Fruit fly (Drosophila melanogaster) whole organism, wandering third instar larva: Measurements from ENCODE around the gene ifc.
A peak's percentile ranks its signal among the peaks of the same experiment; 100 is the strongest.

Source experiments
- Abd-B ChIP-seq: fragments of >200 bp; optimal IDR thresholded peaks from 2 replicates; lab custom pipeline; 2017; ENCODE audit warnings: missing biosample characterization, missing genetic modification characterization
- CG32264 ChIP-seq: fragments of 200-800 bp; sonication (Bioruptor generic); optimal IDR thresholded peaks from 2 replicates; lab custom pipeline; 2016; ENCODE audit warnings: missing biosample characterization, missing genetic modification characterization
- CG9705 ChIP-seq: fragments of 200-800 bp; sonication (Bioruptor generic); optimal IDR thresholded peaks from 2 replicates; lab custom pipeline; 2018; ENCODE audit warnings: missing biosample characterization, mild to moderate bottlenecking, missing genetic modification characterization
- CrebA ChIP-seq: fragments of 200-800 bp; sonication (Bioruptor generic); optimal IDR thresholded peaks from 2 replicates; lab custom pipeline; 2016; ENCODE audit warnings: missing biosample characterization, mild to moderate bottlenecking, missing genetic modification characterization, borderline replicate concordance
- Dif ChIP-seq: fragments of 200-275, 200-300 bp; sonication (Bioruptor generic); optimal IDR thresholded peaks from 2 replicates; lab custom pipeline; 2018; ENCODE audit warnings: missing biosample characterization, missing genetic modification characterization; ENCODE audit not compliant: partially characterized antibody
- HLH106 ChIP-seq: fragments of 200-800 bp; optimal IDR thresholded peaks from 3 replicates; lab custom pipeline; 2019; ENCODE audit warnings: missing biosample characterization, mild to moderate bottlenecking, missing genetic modification characterization, moderate library complexity
- Hnf4 ChIP-seq: fragments of 200-800 bp; sonication (Bioruptor generic); optimal IDR thresholded peaks from 2 replicates; lab custom pipeline; 2016; ENCODE audit warnings: missing biosample characterization, mild to moderate bottlenecking, missing genetic modification characterization
- Hr78 ChIP-seq: fragments of >200 bp; optimal IDR thresholded peaks from 2 replicates; lab custom pipeline; 2017; ENCODE audit warnings: missing biosample characterization, missing genetic modification characterization
- Hr83 ChIP-seq: fragments of 200-300 bp; sonication (Bioruptor generic); optimal IDR thresholded peaks from 2 replicates; lab custom pipeline; 2016; ENCODE audit warnings: missing biosample characterization, mild to moderate bottlenecking, missing genetic modification characterization, moderate library complexity; ENCODE audit not compliant: poor library complexity, severe bottlenecking
- Jra ChIP-seq: sonication (Bioruptor generic); optimal IDR thresholded peaks from 2 replicates; lab custom pipeline; 2016; ENCODE audit warnings: missing biosample characterization, missing genetic modification characterization
- Mio ChIP-seq: sonication (Bioruptor generic); optimal IDR thresholded peaks from 2 replicates; lab custom pipeline; 2016; ENCODE audit warnings: missing biosample characterization, missing genetic modification characterization
- Myc ChIP-seq: fragments of >200 bp; optimal IDR thresholded peaks from 2 replicates; lab custom pipeline; 2017
- N ChIP-seq: fragments of >200 bp; optimal IDR thresholded peaks from 2 replicates; lab custom pipeline; 2018; ENCODE audit warnings: missing biosample characterization, missing external identifiers, missing genetic modification characterization
- OdsH ChIP-seq: fragments of 200-800 bp; sonication (Bioruptor generic); optimal IDR thresholded peaks from 2 replicates; lab custom pipeline; 2016; ENCODE audit warnings: missing biosample characterization, mild to moderate bottlenecking, missing genetic modification characterization
- Rel ChIP-seq, 2 experiments: fragments of 200-800 bp; sonication (Bioruptor generic) in 1 of 2; optimal IDR thresholded peaks; 2 replicates in 1 of 2; 3 replicates in 1 of 2; lab custom pipeline; 2016 to 2019; ENCODE audit warnings: mild to moderate bottlenecking in 2 of 2, missing biosample characterization in 2 of 2, missing genetic modification characterization in 2 of 2, moderate library complexity in 1 of 2
- Sp1 ChIP-seq: fragments of 200-800 bp; sonication (Bioruptor generic); optimal IDR thresholded peaks from 3 replicates; lab custom pipeline; 2019; ENCODE audit warnings: missing biosample characterization, mild to moderate bottlenecking, missing genetic modification characterization, moderate library complexity
- Vsx2 ChIP-seq: fragments of 200-300, 225-300 bp; sonication (Bioruptor generic); optimal IDR thresholded peaks from 2 replicates; lab custom pipeline; 2018; ENCODE audit warnings: missing biosample characterization, missing genetic modification characterization; ENCODE audit not compliant: partially characterized antibody
- br ChIP-seq: fragments of 200-800 bp; sonication (Bioruptor generic); optimal IDR thresholded peaks from 2 replicates; lab custom pipeline; 2016; ENCODE audit warnings: missing biosample characterization, missing genetic modification characterization
- brk ChIP-seq: fragments of 200-800 bp; sonication (Bioruptor generic); optimal IDR thresholded peaks from 2 replicates; lab custom pipeline; 2016; ENCODE audit warnings: missing biosample characterization, mild to moderate bottlenecking, missing genetic modification characterization
- dl ChIP-seq, 2 experiments: fragments of 175-275, 200-275 bp in 1 of 2; fragments of 200-275 bp in 1 of 2; sonication (Bioruptor generic); optimal IDR thresholded peaks; lab custom pipeline; 2018; ENCODE audit warnings: mild to moderate bottlenecking in 2 of 2, missing biosample characterization in 2 of 2, missing genetic modification characterization in 2 of 2, moderate library complexity in 2 of 2; ENCODE audit not compliant: partially characterized antibody in 2 of 2, insufficient read depth in 1 of 2
- dmrt93B ChIP-seq: fragments of 200-800 bp; sonication (Bioruptor generic); optimal IDR thresholded peaks from 2 replicates; lab custom pipeline; 2018; ENCODE audit warnings: missing biosample characterization, mild to moderate bottlenecking, missing genetic modification characterization
- dsf ChIP-seq: sonication (Bioruptor generic); optimal IDR thresholded peaks from 2 replicates; lab custom pipeline; 2016; ENCODE audit warnings: missing biosample characterization, missing genetic modification characterization, borderline replicate concordance
- ey ChIP-seq: fragments of 200-800 bp; sonication (Bioruptor generic); optimal IDR thresholded peaks from 2 replicates; lab custom pipeline; 2016; ENCODE audit warnings: missing biosample characterization, missing genetic modification characterization
- foxo ChIP-seq, 2 experiments: fragments of 200-800 bp; sonication (Bioruptor generic); optimal IDR thresholded peaks; 2 replicates in 1 of 2; 3 replicates in 1 of 2; lab custom pipeline; 2016 to 2017; ENCODE audit warnings: missing biosample characterization in 2 of 2, missing genetic modification characterization in 2 of 2
- h ChIP-seq: fragments of 200-800 bp; sonication (Bioruptor generic); optimal IDR thresholded peaks from 3 replicates; lab custom pipeline; 2016; ENCODE audit warnings: missing biosample characterization, mild to moderate bottlenecking, missing genetic modification characterization
- jim ChIP-seq: fragments of 175-275, 200-325 bp; sonication (Bioruptor generic); optimal IDR thresholded peaks from 2 replicates; lab custom pipeline; 2016; ENCODE audit warnings: missing biosample characterization, mild to moderate bottlenecking, missing genetic modification characterization
- lola ChIP-seq: fragments of >200 bp; optimal IDR thresholded peaks from 2 replicates; lab custom pipeline; 2017; ENCODE audit warnings: missing biosample characterization, missing genetic modification characterization
- pan ChIP-seq: fragments of >200 bp; optimal IDR thresholded peaks from 2 replicates; lab custom pipeline; 2017
- psq ChIP-seq: fragments of 200-800 bp; sonication (Bioruptor generic); optimal IDR thresholded peaks from 3 replicates; lab custom pipeline; 2017; ENCODE audit warnings: missing biosample characterization, mild to moderate bottlenecking, missing genetic modification characterization, moderate library complexity
- rgr ChIP-seq: fragments of 200-800 bp; sonication (Bioruptor generic); optimal IDR thresholded peaks from 3 replicates; lab custom pipeline; 2016; ENCODE audit warnings: missing biosample characterization, mild to moderate bottlenecking, missing genetic modification characterization
- sage ChIP-seq: fragments of 200-800 bp; sonication (Bioruptor generic); optimal IDR thresholded peaks from 2 replicates; lab custom pipeline; 2016; ENCODE audit warnings: missing biosample characterization, mild to moderate bottlenecking, missing genetic modification characterization
- sv ChIP-seq: fragments of 200-800 bp; sonication (Bioruptor generic); optimal IDR thresholded peaks from 3 replicates; lab custom pipeline; 2016; ENCODE audit warnings: missing biosample characterization, missing genetic modification characterization
- tai ChIP-seq: sonication (Bioruptor generic); optimal IDR thresholded peaks from 2 replicates; lab custom pipeline; 2016; ENCODE audit warnings: missing biosample characterization, missing genetic modification characterization
- woc ChIP-seq: sonication (Bioruptor generic); optimal IDR thresholded peaks from 2 replicates; lab custom pipeline; 2016; ENCODE audit warnings: missing biosample characterization, mild to moderate bottlenecking, missing genetic modification characterization

Gene ifc

dm6 chr2L:5972588-5973236 is 13.4 kb upstream of the ifc start:
- no peak for TF ChIP-seq brk (GFP tag; lab: Kevin White, UChicago)
- no peak for TF ChIP-seq Myc (lab: Kevin White, UChicago)
- no peak for TF ChIP-seq dl (GFP tag; optimal IDR thresholded peaks at IDR 0.05; lab: Kevin White, UChicago; ENCODE audit: insufficient read depth in 1 of 2, partially characterized antibody in 2 of 2)
- TF ChIP-seq dsf (GFP tag; lab: Kevin White, UChicago): no peak
- no peak for TF ChIP-seq Mio
- TF ChIP-seq HLH106 (tag; lab: Kevin White, UChicago): no peak
- TF ChIP-seq Jra (GFP tag; lab: Kevin White, UChicago): no peak
- TF ChIP-seq jim (GFP tag; lab: Kevin White, UChicago): no peak
- TF ChIP-seq ey (GFP tag; lab: Kevin White, UChicago): no peak
- TF ChIP-seq pan: no peak
- TF ChIP-seq Hr83 (GFP tag; lab: Kevin White, UChicago): no peak
- TF ChIP-seq Vsx2 (GFP tag; lab: Kevin White, UChicago): no peak

- TF ChIP-seq Myc (lab: Kevin White, UChicago): no peak
- TF ChIP-seq dmrt93B (GFP tag; lab: Kevin White, UChicago): no peak
- TF ChIP-seq sv (GFP tag; lab: Kevin White, UChicago): no peak
- no peak for TF ChIP-seq foxo (GFP tag; optimal IDR thresholded peaks at IDR 0.05; lab: Kevin White, UChicago)
- TF ChIP-seq CrebA (GFP tag; lab: Kevin White, UChicago): no peak
- TF ChIP-seq N (GFP tag; lab: Kevin White, UChicago): no peak
- TF ChIP-seq OdsH (GFP tag; lab: Kevin White, UChicago): peak; percentile 23
- no peak for TF ChIP-seq ey (GFP tag; lab: Kevin White, UChicago)
- no peak for TF ChIP-seq Mio
- no peak for TF ChIP-seq Hr83 (GFP tag; lab: Kevin White, UChicago)
- TF ChIP-seq Rel (GFP tag; optimal IDR thresholded peaks at IDR 0.05; lab: Kevin White, UChicago): no peak
- TF ChIP-seq Rel (tag; optimal IDR thresholded peaks at IDR 0.05; lab: Kevin White, UChicago): peak; percentile 80
- TF ChIP-seq Vsx2 (GFP tag; lab: Kevin White, UChicago): no peak
- peak; percentile 20 for TF ChIP-seq brk (GFP tag; lab: Kevin White, UChicago)
- no peak for TF ChIP-seq Dif (GFP tag; lab: Kevin White, UChicago)
- TF ChIP-seq woc: no peak
- no peak for TF ChIP-seq sage (GFP tag; lab: Kevin White, UChicago)
- TF ChIP-seq jim (GFP tag; lab: Kevin White, UChicago): no peak
- no peak for TF ChIP-seq tai (GFP tag; lab: Kevin White, UChicago)
- no peak for TF ChIP-seq dsf (GFP tag; lab: Kevin White, UChicago)
- TF ChIP-seq psq: no peak
- no peak for TF ChIP-seq HLH106 (tag; lab: Kevin White, UChicago)
- no peak for TF ChIP-seq Hr78 (GFP tag; lab: Kevin White, UChicago)
Observed at dm6 chr2L:5974122-5974521, 12.0 kb upstream of the ifc start.

- TF ChIP-seq Dif (GFP tag; lab: Kevin White, UChicago): no peak
- TF ChIP-seq N (GFP tag; lab: Kevin White, UChicago): no peak
- peak; percentile 20 for TF ChIP-seq rgr (GFP tag; lab: Kevin White, UChicago)
- TF ChIP-seq woc: no peak
- TF ChIP-seq CG32264 (GFP tag; lab: Kevin White, UChicago): no peak
- TF ChIP-seq OdsH (GFP tag; lab: Kevin White, UChicago): peak; percentile 54
- TF ChIP-seq Hnf4: peak; percentile 4
- no peak for TF ChIP-seq sv (GFP tag; lab: Kevin White, UChicago)
- peak; percentile 42 for TF ChIP-seq br
- no peak for TF ChIP-seq lola
- no peak for TF ChIP-seq tai (GFP tag; lab: Kevin White, UChicago)
- TF ChIP-seq Abd-B (GFP tag; lab: Kevin White, UChicago): no peak
- TF ChIP-seq Hr83 (GFP tag; lab: Kevin White, UChicago): peak; percentile 76
- peak; percentile 52 for TF ChIP-seq h (GFP tag; lab: Kevin White, UChicago)
- no peak for TF ChIP-seq sage (GFP tag; lab: Kevin White, UChicago)
- TF ChIP-seq brk (GFP tag; lab: Kevin White, UChicago): no peak
- TF ChIP-seq psq: no peak
- no peak for TF ChIP-seq Hr78 (GFP tag; lab: Kevin White, UChicago)
- no peak for TF ChIP-seq CG9705 (GFP tag; lab: Kevin White, UChicago)
- no peak for TF ChIP-seq Sp1 (GFP tag; lab: Kevin White, UChicago)
- TF ChIP-seq foxo (GFP tag; optimal IDR thresholded peaks at IDR 0.05; lab: Kevin White, UChicago): peak in 1 of 2 experiments; percentile 3
- TF ChIP-seq jim (GFP tag; lab: Kevin White, UChicago): no peak
- no peak for TF ChIP-seq Jra (GFP tag; lab: Kevin White, UChicago)
- TF ChIP-seq pan: no peak
- TF ChIP-seq, all 38 proteins: peak for 7
Observed at dm6 chr2L:5975025-5975539, 11.1 kb upstream of the ifc start.
